In genomic region chr3L:3802677-3803076, dm6 we compare ENCODE assay signal across 1 fruit fly cellular context.
TF ChIP-seq lines count a peak whose summit lies in the region.

No protein-coding gene starts in this region.

TF ChIP-seq in whole organism, embryonic, 481 proteins besides CTCF, POLR2A, EP300 and RAD21 (continued from another document and continues in another):
- TF ChIP-seq Max (GFP tag; optimal IDR thresholded peaks at IDR 0.05; lab: Kevin White, UChicago) = peak; percentile 35
- TF ChIP-seq rib (GFP tag; IDR thresholded peaks at IDR 0.05; lab: Robert Waterston, UW) = peak; percentile 71; the same call in 1 of the 2 replicates
- peak; percentile 51 for TF ChIP-seq NC2α (GFP tag; optimal IDR thresholded peaks at IDR 0.05; lab: Kevin White, UChicago)
- peak; percentile 4 for TF ChIP-seq CG3838 (GFP tag; optimal IDR thresholded peaks at IDR 0.05; lab: Kevin White, UChicago)
- TF ChIP-seq Fer2 (tag; optimal IDR thresholded peaks at IDR 0.05; lab: Kevin White, UChicago) = peak; percentile 19
- no peak for TF ChIP-seq sqz (GFP tag; optimal IDR thresholded peaks at IDR 0.05; lab: Kevin White, UChicago)
- TF ChIP-seq stc (GFP tag; IDR thresholded peaks at IDR 0.05; lab: Robert Waterston, UW) = 0 out of 2 replicates have a peak, but pooled peaks have one; percentile 34
- TF ChIP-seq Doc2 (GFP tag; IDR thresholded peaks at IDR 0.05; lab: Robert Waterston, UW) = peak; percentile 48; the same call in 1 of the 2 replicates
- TF ChIP-seq CG4707 (GFP tag; optimal IDR thresholded peaks at IDR 0.05; lab: Kevin White, UChicago) = peak; percentile 21
- peak; percentile 48; the same call in 1 of the 3 replicates for TF ChIP-seq CG7357 (GFP tag; IDR thresholded peaks at IDR 0.05; lab: Robert Waterston, UW)
- peak; percentile 59; the same call in 1 of the 2 replicates for TF ChIP-seq Adf1 (GFP tag; IDR thresholded peaks at IDR 0.05; lab: Robert Waterston, UW)
- TF ChIP-seq E2f1 (GFP tag; IDR thresholded peaks at IDR 0.05; lab: Robert Waterston, UW) = peak; percentile 73
- no peak for TF ChIP-seq ham (GFP tag; IDR thresholded peaks at IDR 0.05; lab: Robert Waterston, UW)
- peak; percentile 48 for TF ChIP-seq CG18262 (tag; optimal IDR thresholded peaks at IDR 0.05; lab: Kevin White, UChicago)
- peak; percentile 89 for TF ChIP-seq abd-A (tag; optimal IDR thresholded peaks at IDR 0.05; lab: Kevin White, UChicago)
- TF ChIP-seq CG9727 (GFP tag; optimal IDR thresholded peaks at IDR 0.05; lab: Kevin White, UChicago) = peak; percentile 79
- no peak for TF ChIP-seq CG34224 (GFP tag; IDR thresholded peaks at IDR 0.05; lab: Robert Waterston, UW; ENCODE audit: partially characterized antibody)
- no peak for TF ChIP-seq GATAe (GFP tag; conservative IDR thresholded peaks at IDR 0.05; lab: Robert Waterston, UW)
- TF ChIP-seq Sox102F (GFP tag; optimal IDR thresholded peaks at IDR 0.05; lab: Kevin White, UChicago) = peak; percentile 74
- no peak for TF ChIP-seq CG6254 (GFP tag; optimal IDR thresholded peaks at IDR 0.05; lab: Kevin White, UChicago)
- no peak for TF ChIP-seq CG7745 (tag; optimal IDR thresholded peaks at IDR 0.05; lab: Kevin White, UChicago)
- TF ChIP-seq gcm2 (GFP tag; optimal IDR thresholded peaks at IDR 0.05; lab: Kevin White, UChicago) = peak; percentile 56
- peak; percentile 58; the same call in 1 of the 2 replicates for TF ChIP-seq sens-2 (GFP tag; IDR thresholded peaks at IDR 0.05; lab: Robert Waterston, UW)
- TF ChIP-seq CHES-1-like (GFP tag; optimal IDR thresholded peaks at IDR 0.05; lab: Kevin White, UChicago) = peak; percentile 72
- TF ChIP-seq ac (GFP tag; optimal IDR thresholded peaks at IDR 0.05; lab: Kevin White, UChicago) = no peak
- TF ChIP-seq CG2199 (GFP tag; IDR thresholded peaks at IDR 0.05; lab: Robert Waterston, UW) = no peak
- TF ChIP-seq E2f2 (GFP tag; IDR thresholded peaks at IDR 0.05; lab: Robert Waterston, UW) = peak; percentile 57
- TF ChIP-seq H2.0 (GFP tag; IDR thresholded peaks at IDR 0.05; lab: Robert Waterston, UW) = peak; percentile 77
- TF ChIP-seq CG4730 (GFP tag; IDR thresholded peaks at IDR 0.05; lab: Robert Waterston, UW) = peak; percentile 62
- TF ChIP-seq Xrp1 (GFP tag; IDR thresholded peaks at IDR 0.05; lab: Robert Waterston, UW) = peak; percentile 80
- TF ChIP-seq Fer1 (GFP tag; optimal IDR thresholded peaks at IDR 0.05; lab: Kevin White, UChicago) = peak; percentile 86
- TF ChIP-seq crol (GFP tag; IDR thresholded peaks at IDR 0.05; lab: Robert Waterston, UW) = peak; percentile 31; the same call in 1 of the 2 replicates
- peak; percentile 57; the same call in 2 of the 3 replicates for TF ChIP-seq CG34422 (GFP tag; IDR thresholded peaks at IDR 0.05; lab: Robert Waterston, UW)
- TF ChIP-seq Jarid2 (GFP tag; optimal IDR thresholded peaks at IDR 0.05; lab: Kevin White, UChicago) = peak; percentile 26
- TF ChIP-seq ATbp (GFP tag; optimal IDR thresholded peaks at IDR 0.05; lab: Kevin White, UChicago) = peak; percentile 39
- peak; percentile 69 for TF ChIP-seq Atf-2 (GFP tag; optimal IDR thresholded peaks at IDR 0.05; lab: Kevin White, UChicago)
- no peak for TF ChIP-seq CG4617 (GFP tag; optimal IDR thresholded peaks at IDR 0.05; lab: Kevin White, UChicago; ENCODE audit: borderline replicate concordance)
- no peak for TF ChIP-seq TFAM (GFP tag; optimal IDR thresholded peaks at IDR 0.05; lab: Kevin White, UChicago)
- no peak for TF ChIP-seq CG1832 (GFP tag; optimal IDR thresholded peaks at IDR 0.05; lab: Kevin White, UChicago)
- TF ChIP-seq Atf6 (GFP tag; IDR thresholded peaks at IDR 0.05; lab: Robert Waterston, UW) = peak; percentile 88
- TF ChIP-seq MBD-R2 (GFP tag; IDR thresholded peaks at IDR 0.05; lab: Robert Waterston, UW) = peak; percentile 63
- TF ChIP-seq oc (tag; optimal IDR thresholded peaks at IDR 0.05; lab: Kevin White, UChicago) = no peak
- TF ChIP-seq zen (tag; optimal IDR thresholded peaks at IDR 0.05; lab: Kevin White, UChicago) = no peak
- TF ChIP-seq Ada2b (GFP tag; IDR thresholded peaks at IDR 0.05; lab: Robert Waterston, UW) = peak; percentile 84
- TF ChIP-seq CG2129 (GFP tag; IDR thresholded peaks at IDR 0.05; lab: Robert Waterston, UW; ENCODE audit: partially characterized antibody) = no peak
- peak; percentile 47 for TF ChIP-seq CG12942 (GFP tag; optimal IDR thresholded peaks at IDR 0.05; lab: Kevin White, UChicago)
- TF ChIP-seq dpn (GFP tag; optimal IDR thresholded peaks at IDR 0.05; lab: Kevin White, UChicago) = peak; percentile 82 to 86
- TF ChIP-seq NC2β (GFP tag; optimal IDR thresholded peaks at IDR 0.05; lab: Kevin White, UChicago) = peak; percentile 65
- TF ChIP-seq gce (GFP tag; IDR thresholded peaks at IDR 0.05; lab: Robert Waterston, UW) = peak; percentile 68; the same call in 1 of the 3 replicates
- TF ChIP-seq her (GFP tag; optimal IDR thresholded peaks at IDR 0.05; lab: Kevin White, UChicago) = peak; percentile 82
- TF ChIP-seq CG10209 (GFP tag; optimal IDR thresholded peaks at IDR 0.05; lab: Kevin White, UChicago) = peak; percentile 79
- peak; percentile 33; the same call in 1 of the 3 replicates for TF ChIP-seq CG6175 (GFP tag; IDR thresholded peaks at IDR 0.05; lab: Robert Waterston, UW)
- TF ChIP-seq H15 (GFP tag; IDR thresholded peaks at IDR 0.05; lab: Robert Waterston, UW) = peak; percentile 53; the same call in 2 of the 3 replicates
- TF ChIP-seq luna (GFP tag; optimal IDR thresholded peaks at IDR 0.05; lab: Kevin White, UChicago) = peak; percentile 45
- peak; percentile 80 for TF ChIP-seq gcm (GFP tag; optimal IDR thresholded peaks at IDR 0.05; lab: Kevin White, UChicago)
- peak; percentile 49; the same call in 1 of the 2 replicates for TF ChIP-seq Poxn (GFP tag; IDR thresholded peaks at IDR 0.05; lab: Robert Waterston, UW)
- TF ChIP-seq btn (GFP tag; optimal IDR thresholded peaks at IDR 0.05; lab: Kevin White, UChicago) = no peak
- TF ChIP-seq CG16813 (GFP tag; IDR thresholded peaks at IDR 0.05; lab: Robert Waterston, UW; ENCODE audit: partially characterized antibody) = no peak
- peak; percentile 26; the same call in 1 of the 2 replicates for TF ChIP-seq Dip2 (GFP tag; IDR thresholded peaks at IDR 0.05; lab: Robert Waterston, UW)
- no peak for TF ChIP-seq stwl (tag; optimal IDR thresholded peaks at IDR 0.05; lab: Kevin White, UChicago)
- no peak for TF ChIP-seq trh (GFP tag; optimal IDR thresholded peaks at IDR 0.05; lab: Kevin White, UChicago)
- peak; percentile 32 for TF ChIP-seq repo (GFP tag; optimal IDR thresholded peaks at IDR 0.05; lab: Kevin White, UChicago)
- TF ChIP-seq wor (GFP tag; IDR thresholded peaks at IDR 0.05; lab: Robert Waterston, UW) = peak; percentile 42
- TF ChIP-seq Atf3 (GFP tag; optimal IDR thresholded peaks at IDR 0.05; lab: Kevin White, UChicago) = peak; percentile 35
- peak; percentile 70 for TF ChIP-seq fu2 (GFP tag; optimal IDR thresholded peaks at IDR 0.05; lab: Kevin White, UChicago)
- peak; percentile 41 for TF ChIP-seq CG4282 (GFP tag; optimal IDR thresholded peaks at IDR 0.05; lab: Kevin White, UChicago)
- TF ChIP-seq trem (tag; optimal IDR thresholded peaks at IDR 0.05; lab: Kevin White, UChicago) = peak; percentile 4
- no peak for TF ChIP-seq CG30020 (tag; optimal IDR thresholded peaks at IDR 0.05; lab: Kevin White, UChicago)
- peak; percentile 38 for TF ChIP-seq CG10654 (GFP tag; optimal IDR thresholded peaks at IDR 0.05; lab: Kevin White, UChicago)
- peak; percentile 33 for TF ChIP-seq jing (GFP tag; optimal IDR thresholded peaks at IDR 0.05; lab: Kevin White, UChicago)
- peak; percentile 75 for TF ChIP-seq CG9609 (GFP tag; optimal IDR thresholded peaks at IDR 0.05; lab: Kevin White, UChicago)
- peak; percentile 69 for TF ChIP-seq Hey (tag; optimal IDR thresholded peaks at IDR 0.05; lab: Kevin White, UChicago)
- no peak for TF ChIP-seq mld (GFP tag; IDR thresholded peaks at IDR 0.05; lab: Robert Waterston, UW; ENCODE audit: partially characterized antibody)
- TF ChIP-seq CG13123 (GFP tag; optimal IDR thresholded peaks at IDR 0.05; lab: Kevin White, UChicago) = peak; percentile 26
- no peak for TF ChIP-seq CG4328 (GFP tag; optimal IDR thresholded peaks at IDR 0.05; lab: Kevin White, UChicago)
- no peak for TF ChIP-seq CG17802 (tag; optimal IDR thresholded peaks at IDR 0.05; lab: Kevin White, UChicago)
- TF ChIP-seq CG31365 (tag; optimal IDR thresholded peaks at IDR 0.05; lab: Kevin White, UChicago) = peak; percentile 24
- TF ChIP-seq CG10543 (GFP tag; optimal IDR thresholded peaks at IDR 0.05; lab: Kevin White, UChicago) = peak; percentile 92
- peak; percentile 64 for TF ChIP-seq tx (GFP tag; optimal IDR thresholded peaks at IDR 0.05; lab: Kevin White, UChicago)
- peak; percentile 48 for TF ChIP-seq ewg (GFP tag; optimal IDR thresholded peaks at IDR 0.05; lab: Kevin White, UChicago)
- peak; percentile 56; the same call in 2 of the 3 replicates for TF ChIP-seq CG2889 (GFP tag; IDR thresholded peaks at IDR 0.05; lab: Robert Waterston, UW)
- peak; percentile 75 for TF ChIP-seq CG9215 (GFP tag; IDR thresholded peaks at IDR 0.05; lab: Robert Waterston, UW)
- peak; percentile 58 to 67 for TF ChIP-seq chif (GFP tag; optimal IDR thresholded peaks at IDR 0.05; lab: Kevin White, UChicago)
- 0 out of 2 replicates have a peak, but pooled peaks have one; percentile 41 for TF ChIP-seq ap (GFP tag; IDR thresholded peaks at IDR 0.05; lab: Robert Waterston, UW)
- peak; percentile 77 for TF ChIP-seq caup (GFP tag; optimal IDR thresholded peaks at IDR 0.05; lab: Kevin White, UChicago; ENCODE audit: severe bottlenecking)
- no peak for TF ChIP-seq CG31388 (GFP tag; optimal IDR thresholded peaks at IDR 0.05; lab: Kevin White, UChicago)
- no peak for TF ChIP-seq fru (optimal IDR thresholded peaks at IDR 0.05; lab: Kevin White, UChicago)
- no peak for TF ChIP-seq CG3407 (GFP tag; optimal IDR thresholded peaks at IDR 0.05; lab: Kevin White, UChicago)
- no peak for TF ChIP-seq prd (optimal IDR thresholded peaks at IDR 0.05; lab: Kevin White, UChicago)
- peak; percentile 86 for TF ChIP-seq prd (GFP tag; IDR thresholded peaks at IDR 0.05; lab: Robert Waterston, UW)
- peak; percentile 53; the same call in 2 of the 3 replicates for TF ChIP-seq zfh1 (GFP tag; IDR thresholded peaks at IDR 0.05; lab: Robert Waterston, UW)
- TF ChIP-seq Pdp1 (GFP tag; optimal IDR thresholded peaks at IDR 0.05; lab: Kevin White, UChicago) = peak; percentile 69 to 77
- TF ChIP-seq CG7372 (GFP tag; IDR thresholded peaks at IDR 0.05; lab: Robert Waterston, UW) = peak; percentile 47; the same call in 1 of the 2 replicates
- peak; percentile 58 for TF ChIP-seq CG4404 (GFP tag; IDR thresholded peaks at IDR 0.05; lab: Robert Waterston, UW)
- no peak for TF ChIP-seq z (GFP tag; IDR thresholded peaks at IDR 0.05; lab: Robert Waterston, UW)
- no peak for TF ChIP-seq hkb (optimal IDR thresholded peaks at IDR 0.05; lab: Kevin White, UChicago)
- TF ChIP-seq hkb (GFP tag; IDR thresholded peaks at IDR 0.05; lab: Robert Waterston, UW) = peak; percentile 87
- peak; percentile 75 for TF ChIP-seq esg (GFP tag; conservative IDR thresholded peaks at IDR 0.05; lab: Robert Waterston, UW)
- peak; percentile 87 for TF ChIP-seq CG32532 (GFP tag; IDR thresholded peaks at IDR 0.05; lab: Robert Waterston, UW)
- TF ChIP-seq Sry-β (GFP tag; optimal IDR thresholded peaks at IDR 0.05; lab: Kevin White, UChicago) = no peak
- no peak for TF ChIP-seq CG17912 (GFP tag; optimal IDR thresholded peaks at IDR 0.05; lab: Kevin White, UChicago)
- no peak for TF ChIP-seq ato (GFP tag; IDR thresholded peaks at IDR 0.05; lab: Robert Waterston, UW; ENCODE audit: partially characterized antibody)
- TF ChIP-seq danr (GFP tag; IDR thresholded peaks at IDR 0.05; lab: Robert Waterston, UW) = peak; percentile 48
- no peak for TF ChIP-seq CG3065 (GFP tag; optimal IDR thresholded peaks at IDR 0.05; lab: Kevin White, UChicago)
- TF ChIP-seq CG17186 (GFP tag; optimal IDR thresholded peaks at IDR 0.05; lab: Kevin White, UChicago) = no peak
- TF ChIP-seq CG14014 (GFP tag; IDR thresholded peaks at IDR 0.05; lab: Robert Waterston, UW) = peak; percentile 88
- peak; percentile 56 for TF ChIP-seq CG3281 (GFP tag; optimal IDR thresholded peaks at IDR 0.05; lab: Kevin White, UChicago)
- TF ChIP-seq CG8388 (GFP tag; optimal IDR thresholded peaks at IDR 0.05; lab: Kevin White, UChicago) = peak; percentile 36
- TF ChIP-seq HLH4C (GFP tag; IDR thresholded peaks at IDR 0.05; lab: Robert Waterston, UW; ENCODE audit: partially characterized antibody) = no peak
- no peak for TF ChIP-seq ash1 (GFP tag; optimal IDR thresholded peaks at IDR 0.05; lab: Kevin White, UChicago)
- TF ChIP-seq fd64A (GFP tag; optimal IDR thresholded peaks at IDR 0.05; lab: Kevin White, UChicago) = no peak
- TF ChIP-seq Hand (GFP tag; optimal IDR thresholded peaks at IDR 0.05; lab: Kevin White, UChicago) = peak; percentile 93
- TF ChIP-seq crc (GFP tag; optimal IDR thresholded peaks at IDR 0.05; lab: Kevin White, UChicago) = peak; percentile 68
- peak; percentile 76 for TF ChIP-seq ems (GFP tag; optimal IDR thresholded peaks at IDR 0.05; lab: Kevin White, UChicago)
- peak; percentile 76 for TF ChIP-seq schlank (tag; optimal IDR thresholded peaks at IDR 0.05; lab: Kevin White, UChicago)
- TF ChIP-seq CG18619 (GFP tag; optimal IDR thresholded peaks at IDR 0.05; lab: Kevin White, UChicago) = peak; percentile 77
- TF ChIP-seq B-H2 (GFP tag; optimal IDR thresholded peaks at IDR 0.05; lab: Kevin White, UChicago) = peak; percentile 92
- TF ChIP-seq pros (GFP tag; optimal IDR thresholded peaks at IDR 0.05; lab: Kevin White, UChicago) = no peak
- peak; percentile 67 for TF ChIP-seq CG11696 (GFP tag; IDR thresholded peaks at IDR 0.05; lab: Robert Waterston, UW)
- peak; percentile 90 for TF ChIP-seq ci (GFP tag; IDR thresholded peaks at IDR 0.05; lab: Robert Waterston, UW)
- peak; percentile 68 for TF ChIP-seq CG31441 (GFP tag; IDR thresholded peaks at IDR 0.05; lab: Robert Waterston, UW)
- peak; percentile 66 for TF ChIP-seq CG17359 (tag; optimal IDR thresholded peaks at IDR 0.05; lab: Kevin White, UChicago)
- no peak for TF ChIP-seq CG5953 (GFP tag; IDR thresholded peaks at IDR 0.05; lab: Robert Waterston, UW)
- TF ChIP-seq cg (GFP tag; optimal IDR thresholded peaks at IDR 0.05; lab: Kevin White, UChicago) = no peak
- no peak for TF ChIP-seq Spps (tag; optimal IDR thresholded peaks at IDR 0.05; lab: Kevin White, UChicago)
- TF ChIP-seq bowl (GFP tag; IDR thresholded peaks at IDR 0.05; lab: Robert Waterston, UW) = 0 out of 2 replicates have a peak, but pooled peaks have one; percentile 31
- TF ChIP-seq onecut (GFP tag; IDR thresholded peaks at IDR 0.05; lab: Robert Waterston, UW) = peak; percentile 84
- TF ChIP-seq dm (GFP tag; optimal IDR thresholded peaks at IDR 0.05; lab: Kevin White, UChicago) = peak; percentile 64
- peak; percentile 81 for TF ChIP-seq grau (tag; optimal IDR thresholded peaks at IDR 0.05; lab: Kevin White, UChicago)
- TF ChIP-seq CG7839 (tag; optimal IDR thresholded peaks at IDR 0.05; lab: Kevin White, UChicago) = peak; percentile 77
